In the genomic region with DNA sequence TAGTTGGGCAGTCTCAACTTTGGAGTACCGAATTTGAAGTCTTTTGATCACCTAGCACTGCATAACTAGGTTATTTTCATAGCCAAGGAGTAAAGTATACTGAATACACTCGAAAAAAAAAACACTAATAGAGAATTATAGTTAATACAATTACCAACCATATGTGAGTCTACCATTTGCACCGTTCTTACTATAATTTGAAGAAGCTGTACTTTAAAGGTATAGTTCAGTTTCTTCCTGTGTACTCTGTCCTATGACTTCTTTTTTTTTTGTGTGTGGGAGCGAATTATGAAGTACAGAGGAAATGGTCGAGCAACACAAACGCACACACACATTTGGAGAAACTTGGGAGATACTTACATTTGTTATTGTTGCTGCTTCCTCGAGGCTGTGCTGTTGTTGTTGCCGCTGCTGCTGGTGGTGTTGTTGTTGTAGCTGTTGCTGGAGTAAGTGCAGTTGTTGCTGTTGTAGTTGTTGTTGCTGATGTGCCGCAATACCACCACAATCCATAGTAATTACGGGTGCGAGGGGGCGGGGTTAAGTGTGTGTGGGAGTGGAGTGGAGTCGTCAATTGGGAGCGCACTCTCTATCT, we compare ENCODE assay signal across 5 fruit fly cellular contexts.
TF ChIP-seq lines count a peak whose summit lies in the region.

No protein-coding gene starts in this region.

- TF ChIP-seq CTCF in whole organism, embryonic (GFP tag; optimal IDR thresholded peaks at IDR 0.05; lab: Kevin White, UChicago): peak; percentile 26

TF ChIP-seq in whole organism, adult, 20 proteins besides CTCF, POLR2A, EP300 and RAD21:
- TF ChIP-seq cic (GFP tag; optimal IDR thresholded peaks at IDR 0.05; lab: Kevin White, UChicago): no peak
- no peak for TF ChIP-seq Mnt (GFP tag; optimal IDR thresholded peaks at IDR 0.05; lab: Kevin White, UChicago)
- TF ChIP-seq CG14711 (tag; optimal IDR thresholded peaks at IDR 0.05; lab: Kevin White, UChicago): peak; percentile 49
- peak; percentile 30 for TF ChIP-seq bab1 (GFP tag; optimal IDR thresholded peaks at IDR 0.05; lab: Kevin White, UChicago)

TF ChIP-seq in whole organism, embryonic, 481 proteins besides CTCF, POLR2A, EP300 and RAD21 (continues in another document):
- TF ChIP-seq Rx (GFP tag; IDR thresholded peaks at IDR 0.05; lab: Robert Waterston, UW) (peak; percentile 84), CG4820 (GFP tag; optimal IDR thresholded peaks at IDR 0.05; lab: Kevin White, UChicago) (peak; percentile 95), Spps (tag; optimal IDR thresholded peaks at IDR 0.05; lab: Kevin White, UChicago) (peak; percentile 87), pzg (GFP tag; optimal IDR thresholded peaks at IDR 0.05; lab: Kevin White, UChicago) (no peak), Ravus (GFP tag; IDR thresholded peaks at IDR 0.05; lab: Robert Waterston, UW) (peak; percentile 57), CG17186 (GFP tag; optimal IDR thresholded peaks at IDR 0.05; lab: Kevin White, UChicago) (peak; percentile 50), sr (GFP tag; IDR thresholded peaks at IDR 0.05; lab: Robert Waterston, UW) (peak; percentile 44; the same call in 1 of the 3 replicates), dysf (GFP tag; IDR thresholded peaks at IDR 0.05; lab: Robert Waterston, UW) (peak; percentile 85), trem (tag; optimal IDR thresholded peaks at IDR 0.05; lab: Kevin White, UChicago) (peak; percentile 79), CG15073 (GFP tag; optimal IDR thresholded peaks at IDR 0.05; lab: Kevin White, UChicago) (no peak), Adf1 (GFP tag; IDR thresholded peaks at IDR 0.05; lab: Robert Waterston, UW) (no peak), pfk (GFP tag; optimal IDR thresholded peaks at IDR 0.05; lab: Kevin White, UChicago) (no peak), CG4730 (GFP tag; IDR thresholded peaks at IDR 0.05; lab: Robert Waterston, UW) (peak; percentile 80), CG14441 (GFP tag; IDR thresholded peaks at IDR 0.05; lab: Robert Waterston, UW) (peak; percentile 84), CG2199 (GFP tag; IDR thresholded peaks at IDR 0.05; lab: Robert Waterston, UW) (peak; percentile 91), CG16863 (GFP tag; optimal IDR thresholded peaks at IDR 0.05; lab: Kevin White, UChicago) (peak; percentile 93), CG2116 (GFP tag; optimal IDR thresholded peaks at IDR 0.05; lab: Kevin White, UChicago) (peak; percentile 44), psq (GFP tag; optimal IDR thresholded peaks at IDR 0.05; lab: Kevin White, UChicago) (peak; percentile 62), Sry-δ (GFP tag; optimal IDR thresholded peaks at IDR 0.05; lab: Kevin White, UChicago) (peak; percentile 50), CG6791 (GFP tag; IDR thresholded peaks at IDR 0.05; lab: Robert Waterston, UW; ENCODE audit: partially characterized antibody) (no peak)

TF ChIP-seq in whole organism, prepupa, 60 proteins besides CTCF, POLR2A, EP300 and RAD21 (continues in another document):
- TF ChIP-seq dsx (GFP tag; optimal IDR thresholded peaks at IDR 0.05; lab: Kevin White, UChicago; ENCODE audit: poor library complexity, severe bottlenecking) (peak; percentile 51), CG6276 (GFP tag; optimal IDR thresholded peaks at IDR 0.05; lab: Kevin White, UChicago) (peak; percentile 94), CG8319 (GFP tag; optimal IDR thresholded peaks at IDR 0.05; lab: Kevin White, UChicago) (peak; percentile 84), Eip93F (GFP tag; optimal IDR thresholded peaks at IDR 0.05; lab: Kevin White, UChicago) (peak; percentile 34), CG32006 (GFP tag; optimal IDR thresholded peaks at IDR 0.05; lab: Kevin White, UChicago) (peak; percentile 97), net (GFP tag; optimal IDR thresholded peaks at IDR 0.05; lab: Kevin White, UChicago) (peak; percentile 93), CG3032 (tag; optimal IDR thresholded peaks at IDR 0.05; lab: Kevin White, UChicago) (peak; percentile 80), Lpt (GFP tag; optimal IDR thresholded peaks at IDR 0.05; lab: Kevin White, UChicago) (peak; percentile 95), CG10669 (GFP tag; optimal IDR thresholded peaks at IDR 0.05; lab: Kevin White, UChicago) (peak; percentile 88), CG6163 (GFP tag; IDR thresholded peaks at IDR 0.05; lab: Robert Waterston, UW) (peak; percentile 96), CG11762 (GFP tag; optimal IDR thresholded peaks at IDR 0.05; lab: Kevin White, UChicago; ENCODE audit: insufficient read depth) (peak; percentile 91), CG34406 (GFP tag; optimal IDR thresholded peaks at IDR 0.05; lab: Kevin White, UChicago) (peak; percentile 87), Hr4 (GFP tag; optimal IDR thresholded peaks at IDR 0.05; lab: Kevin White, UChicago) (peak; percentile 96), Hr39 (GFP tag; optimal IDR thresholded peaks at IDR 0.05; lab: Kevin White, UChicago) (peak; percentile 90), Eip75B (GFP tag; optimal IDR thresholded peaks at IDR 0.05; lab: Kevin White, UChicago) (peak; percentile 91), vri (GFP tag; optimal IDR thresholded peaks at IDR 0.05; lab: Kevin White, UChicago) (peak; percentile 54), CG8119 (GFP tag; IDR thresholded peaks at IDR 0.05; lab: Robert Waterston, UW) (peak; percentile 93), CG6808 (GFP tag; optimal IDR thresholded peaks at IDR 0.05; lab: Kevin White, UChicago) (peak; percentile 83), Ets96B (tag; optimal IDR thresholded peaks at IDR 0.05; lab: Kevin White, UChicago) (peak; percentile 81), esn (GFP tag; optimal IDR thresholded peaks at IDR 0.05; lab: Kevin White, UChicago) (peak; percentile 90)

TF ChIP-seq in whole organism, pupa, 21 proteins besides CTCF, POLR2A, EP300 and RAD21:
- peak; percentile 89 for TF ChIP-seq CG34367 (tag; optimal IDR thresholded peaks at IDR 0.05; lab: Kevin White, UChicago)
- TF ChIP-seq CG15710 (tag; optimal IDR thresholded peaks at IDR 0.05; lab: Kevin White, UChicago): peak; percentile 90
- TF ChIP-seq CG9948 (tag; optimal IDR thresholded peaks at IDR 0.05; lab: Kevin White, UChicago): peak; percentile 93
- peak; percentile 64 for TF ChIP-seq CG13204 (GFP tag; optimal IDR thresholded peaks at IDR 0.05; lab: Kevin White, UChicago)
- TF ChIP-seq CG8159 (tag; optimal IDR thresholded peaks at IDR 0.05; lab: Kevin White, UChicago): peak; percentile 89
- TF ChIP-seq CG14655 (GFP tag; optimal IDR thresholded peaks at IDR 0.05; lab: Kevin White, UChicago): peak; percentile 96
- TF ChIP-seq CG10348 (GFP tag; IDR thresholded peaks at IDR 0.05; lab: Robert Waterston, UW): peak; percentile 55
- TF ChIP-seq CG17806 (tag; optimal IDR thresholded peaks at IDR 0.05; lab: Kevin White, UChicago): peak; percentile 93
- no peak for TF ChIP-seq EcR (GFP tag; optimal IDR thresholded peaks at IDR 0.05; lab: Kevin White, UChicago)
- peak; percentile 76 for TF ChIP-seq gl (tag; optimal IDR thresholded peaks at IDR 0.05; lab: Kevin White, UChicago)
- peak; percentile 82 for TF ChIP-seq Snoo (tag; optimal IDR thresholded peaks at IDR 0.05; lab: Kevin White, UChicago)
- TF ChIP-seq D1 (tag; optimal IDR thresholded peaks at IDR 0.05; lab: Kevin White, UChicago): no peak
- peak; percentile 81 for TF ChIP-seq fd96Ca (GFP tag; IDR thresholded peaks at IDR 0.05; lab: Robert Waterston, UW)
- peak; percentile 85 for TF ChIP-seq Pif1B (GFP tag; optimal IDR thresholded peaks at IDR 0.05; lab: Kevin White, UChicago)
- TF ChIP-seq Pif1A (GFP tag; optimal IDR thresholded peaks at IDR 0.05; lab: Kevin White, UChicago): peak; percentile 93
- TF ChIP-seq Ets98B (GFP tag; IDR thresholded peaks at IDR 0.05; lab: Robert Waterston, UW): peak; percentile 93
- TF ChIP-seq CG12605 (GFP tag; IDR thresholded peaks at IDR 0.05; lab: Robert Waterston, UW): peak; percentile 91
- TF ChIP-seq CG8301 (tag; optimal IDR thresholded peaks at IDR 0.05; lab: Kevin White, UChicago): peak; percentile 95
- peak; percentile 86 for TF ChIP-seq rn (GFP tag; IDR thresholded peaks at IDR 0.05; lab: Robert Waterston, UW)
- TF ChIP-seq CG4496 (GFP tag; IDR thresholded peaks at IDR 0.05; lab: Robert Waterston, UW): peak; percentile 98
- TF ChIP-seq CG32121 (GFP tag; IDR thresholded peaks at IDR 0.05; lab: Robert Waterston, UW): peak; percentile 94
TF ChIP-seq in whole organism, pupa: peak in this region for 19.

TF ChIP-seq in whole organism, wandering third instar larva, 38 proteins besides CTCF, POLR2A, EP300 and RAD21 (continues in another document):
- TF ChIP-seq sage (GFP tag; optimal IDR thresholded peaks at IDR 0.05; lab: Kevin White, UChicago) (no peak), lola (GFP tag; optimal IDR thresholded peaks at IDR 0.05; lab: Kevin White, UChicago) (no peak), Sp1 (GFP tag; optimal IDR thresholded peaks at IDR 0.05; lab: Kevin White, UChicago) (peak; percentile 62), psq (GFP tag; optimal IDR thresholded peaks at IDR 0.05; lab: Kevin White, UChicago) (peak; percentile 26), usp (GFP tag; optimal IDR thresholded peaks at IDR 0.05; lab: Kevin White, UChicago) (no peak), woc (GFP tag; optimal IDR thresholded peaks at IDR 0.05; lab: Kevin White, UChicago) (no peak), CG32264 (GFP tag; optimal IDR thresholded peaks at IDR 0.05; lab: Kevin White, UChicago) (peak; percentile 23), dl (GFP tag; optimal IDR thresholded peaks at IDR 0.05; lab: Kevin White, UChicago; ENCODE audit: insufficient read depth in 1 of 2, partially characterized antibody in 2 of 2) (peak in 1 of 2 experiments; percentile 28), Dif (GFP tag; optimal IDR thresholded peaks at IDR 0.05; lab: Kevin White, UChicago; ENCODE audit: partially characterized antibody) (peak; percentile 3), br (GFP tag; optimal IDR thresholded peaks at IDR 0.05; lab: Kevin White, UChicago) (peak; percentile 72), dmrt93B (GFP tag; optimal IDR thresholded peaks at IDR 0.05; lab: Kevin White, UChicago) (peak; percentile 43), Jra (GFP tag; optimal IDR thresholded peaks at IDR 0.05; lab: Kevin White, UChicago) (peak; percentile 2), foxo (GFP tag; optimal IDR thresholded peaks at IDR 0.05; lab: Kevin White, UChicago) (peak in 1 of 2 experiments; percentile 80), GATAd (GFP tag; optimal IDR thresholded peaks at IDR 0.05; lab: Kevin White, UChicago) (no peak), sv (GFP tag; optimal IDR thresholded peaks at IDR 0.05; lab: Kevin White, UChicago) (peak; percentile 85), tai (GFP tag; optimal IDR thresholded peaks at IDR 0.05; lab: Kevin White, UChicago) (no peak), ey (GFP tag; optimal IDR thresholded peaks at IDR 0.05; lab: Kevin White, UChicago) (peak; percentile 75), HLH106 (tag; optimal IDR thresholded peaks at IDR 0.05; lab: Kevin White, UChicago) (peak; percentile 22), OdsH (GFP tag; optimal IDR thresholded peaks at IDR 0.05; lab: Kevin White, UChicago) (peak; percentile 64), fru (GFP tag; optimal IDR thresholded peaks at IDR 0.05; lab: Kevin White, UChicago) (peak; percentile 76), brk (GFP tag; optimal IDR thresholded peaks at IDR 0.05; lab: Kevin White, UChicago) (no peak), rgr (GFP tag; optimal IDR thresholded peaks at IDR 0.05; lab: Kevin White, UChicago) (peak; percentile 75), Vsx2 (GFP tag; optimal IDR thresholded peaks at IDR 0.05; lab: Kevin White, UChicago; ENCODE audit: partially characterized antibody) (no peak), h (GFP tag; optimal IDR thresholded peaks at IDR 0.05; lab: Kevin White, UChicago) (peak; percentile 81)
